Worm (Caenorhabditis elegans) whole organism, L4 larva: ENCODE data around the gene dnc-2.

Source experiments
- T26A8.4 ChIP-seq: fragments of 200-800 bp; sonication (Bioruptor generic); IDR thresholded peaks from 2 replicates; pipeline ENCODE4 v1.3.6; 2022; ENCODE audit warnings: missing genetic modification characterization, missing compliant biosample characterization
- Y105C5A.15 ChIP-seq: fragments of 200-800 bp; sonication (Bioruptor generic); IDR thresholded peaks from 2 replicates; pipeline ENCODE4 v1.3.6; 2022; ENCODE audit warnings: missing genetic modification characterization, missing compliant biosample characterization
- Y48G9A.11 ChIP-seq: fragments of 200-800 bp; sonication (Bioruptor generic); IDR thresholded peaks from 2 replicates; pipeline ENCODE4 v1.3.6; 2022; ENCODE audit warnings: missing genetic modification reagents, missing genetic modification characterization, missing compliant biosample characterization
- Y5F2A.4 ChIP-seq: fragments of 200-800 bp; sonication (Bioruptor generic); optimal IDR thresholded peaks from 2 replicates; lab custom pipeline; 2018; ENCODE audit warnings: mild to moderate bottlenecking, missing genetic modification characterization, missing compliant biosample characterization
- ZK337.2 ChIP-seq: fragments of 200-800 bp; sonication (Bioruptor generic); IDR thresholded peaks from 2 replicates; pipeline ENCODE4 v1.3.6; 2022; ENCODE audit warnings: missing genetic modification reagents, missing genetic modification characterization, missing compliant biosample characterization
- aha-1 ChIP-seq: fragments of 150-350 bp; peaks from one replicate; lab custom pipeline; 2014; ENCODE audit warnings: missing biosample characterization, missing genetic modification characterization
- ceh-32 ChIP-seq: sonication (generic microtip); optimal IDR thresholded peaks from 2 replicates; lab custom pipeline; 2016; ENCODE audit warnings: mild to moderate bottlenecking, missing genetic modification characterization, missing compliant biosample characterization; ENCODE audit not compliant: poor library complexity
- daf-16 ChIP-seq, 3 experiments: sonication (generic microtip); optimal IDR thresholded peaks; 2 replicates each; lab custom pipeline; 2016 to 2017; ENCODE audit warnings: missing genetic modification characterization in 3 of 3, missing genetic modification reagents in 3 of 3, mild to moderate bottlenecking in 2 of 3, missing compliant biosample characterization in 2 of 3, missing biosample characterization in 1 of 3, moderate library complexity in 1 of 3
- dve-1 ChIP-seq: sonication (generic microtip); optimal IDR thresholded peaks from 2 replicates; lab custom pipeline; 2017; ENCODE audit warnings: antibody characterized with exemption, mild to moderate bottlenecking, missing genetic modification characterization, missing compliant biosample characterization; ENCODE audit not compliant: insufficient read depth
- fos-1 ChIP-seq: fragments of 150-350 bp; optimal IDR thresholded peaks from 2 replicates; lab custom pipeline; 2014; ENCODE audit warnings: missing biosample characterization, missing genetic modification characterization
- hlh-11 ChIP-seq: fragments of 200-800 bp; sonication (Bioruptor generic); optimal IDR thresholded peaks from 2 replicates; lab custom pipeline; 2018; ENCODE audit warnings: mild to moderate bottlenecking, missing genetic modification characterization, missing compliant biosample characterization
- hlh-30 ChIP-seq: sonication (generic microtip); optimal IDR thresholded peaks from 2 replicates; lab custom pipeline; 2017; ENCODE audit warnings: antibody characterized with exemption, mild to moderate bottlenecking, missing genetic modification characterization, missing compliant biosample characterization; ENCODE audit not compliant: insufficient read depth
- hmg-1.1 ChIP-seq: fragments of 200-800 bp; sonication (Bioruptor generic); IDR thresholded peaks from 2 replicates; pipeline ENCODE4 v1.3.6; 2022; ENCODE audit warnings: missing genetic modification reagents, missing genetic modification characterization, missing compliant biosample characterization
- lim-7 ChIP-seq: fragments of 200-800 bp; sonication (Bioruptor generic); IDR thresholded peaks from 2 replicates; pipeline ENCODE4 v1.3.6; 2022; ENCODE audit warnings: missing genetic modification characterization, missing compliant biosample characterization
- lin-1 ChIP-seq: fragments of 200-800 bp; sonication (Bioruptor generic); IDR thresholded peaks from 2 replicates; pipeline ENCODE4 v1.3.6; 2022; ENCODE audit warnings: missing genetic modification reagents, missing genetic modification characterization, missing compliant biosample characterization
- lir-3 ChIP-seq: sonication (generic microtip); optimal IDR thresholded peaks from 2 replicates; lab custom pipeline; 2016; ENCODE audit warnings: mild to moderate bottlenecking, missing genetic modification characterization, missing compliant biosample characterization
- lsy-2 ChIP-seq, 2 experiments: fragments of 150-350 bp in 1 of 2; sonication (generic microtip) in 1 of 2; optimal IDR thresholded peaks; 2 replicates each; lab custom pipeline; 2014 to 2017; ENCODE audit warnings: missing biosample characterization in 2 of 2, missing genetic modification characterization in 2 of 2
- madf-5 ChIP-seq, 2 experiments: fragments of 200-800 bp; sonication (Bioruptor generic); IDR thresholded peaks; 2 replicates each; pipeline ENCODE4 v1.3.6; 2022; ENCODE audit warnings: missing compliant biosample characterization in 2 of 2, missing genetic modification characterization in 2 of 2
- mdl-1 ChIP-seq, 2 experiments: fragments of 150-350 bp in 1 of 2; sonication (generic microtip) in 1 of 2; optimal IDR thresholded peaks; 2 replicates each; lab custom pipeline; 2014 to 2017; ENCODE audit warnings: missing biosample characterization in 2 of 2, missing genetic modification characterization in 2 of 2
- mep-1 ChIP-seq: fragments of 150-350 bp; sonication (generic microtip); optimal IDR thresholded peaks from 3 replicates; lab custom pipeline; 2014; ENCODE audit warnings: missing biosample characterization, missing genetic modification characterization
- mes-2 ChIP-seq: sonication (generic microtip); optimal IDR thresholded peaks from 2 replicates; lab custom pipeline; 2016; ENCODE audit warnings: missing genotype, mild to moderate bottlenecking, missing genetic modification characterization, missing compliant biosample characterization; ENCODE audit not compliant: poor library complexity, severe bottlenecking
- mxl-2 ChIP-seq: fragments of 200-800 bp; sonication (Bioruptor generic); conservative IDR thresholded peaks from 2 replicates; pipeline ENCODE4 v1.3.6; 2022; ENCODE audit warnings: missing genetic modification reagents, missing genetic modification characterization, missing compliant biosample characterization
- nhr-10 ChIP-seq: fragments of 150-350 bp; optimal IDR thresholded peaks from 2 replicates; lab custom pipeline; 2014; ENCODE audit warnings: missing biosample characterization, missing genetic modification characterization
- nhr-25 ChIP-seq: sonication (generic microtip); optimal IDR thresholded peaks from 2 replicates; lab custom pipeline; 2017; ENCODE audit warnings: missing genetic modification characterization, mild to moderate bottlenecking, missing compliant biosample characterization, antibody characterized with exemption, moderate library complexity, borderline replicate concordance; ENCODE audit not compliant: insufficient read depth
- nhr-28 ChIP-seq: fragments of 150-350 bp; optimal IDR thresholded peaks from 2 replicates; lab custom pipeline; 2014; ENCODE audit warnings: missing biosample characterization, missing genetic modification characterization
- nhr-42 ChIP-seq: fragments of 200-800 bp; sonication (Bioruptor generic); IDR thresholded peaks from 2 replicates; pipeline ENCODE4 v1.3.6; 2022; ENCODE audit warnings: missing genetic modification characterization, missing compliant biosample characterization
- nhr-48 ChIP-seq: sonication (generic microtip); optimal IDR thresholded peaks from 2 replicates; lab custom pipeline; 2016; ENCODE audit warnings: mild to moderate bottlenecking, missing genetic modification characterization, missing compliant biosample characterization
- php-3 ChIP-seq: fragments of 200-800 bp; sonication (Bioruptor generic); IDR thresholded peaks from 2 replicates; pipeline ENCODE4 v1.3.6; 2022; ENCODE audit warnings: missing genetic modification reagents, missing genetic modification characterization, missing compliant biosample characterization
- pqm-1 ChIP-seq: sonication (generic microtip); optimal IDR thresholded peaks from 2 replicates; lab custom pipeline; 2017; ENCODE audit warnings: missing biosample characterization, missing genetic modification characterization
- set-16 ChIP-seq: fragments of 200-800 bp; sonication (Bioruptor generic); IDR thresholded peaks from 2 replicates; pipeline ENCODE4 v1.3.6; 2022; ENCODE audit warnings: missing genetic modification reagents, missing genetic modification characterization, missing compliant biosample characterization
- snpc-1.2 ChIP-seq: fragments of 200-800 bp; sonication (Bioruptor generic); IDR thresholded peaks from 2 replicates; pipeline ENCODE4 v1.3.6; 2022; ENCODE audit warnings: missing genetic modification reagents, missing genetic modification characterization, missing compliant biosample characterization
- snpc-4 ChIP-seq: fragments of 150-350 bp; optimal IDR thresholded peaks from 2 replicates; lab custom pipeline; 2014; ENCODE audit warnings: missing biosample characterization, missing genetic modification characterization
- spr-1 ChIP-seq: sonication (generic microtip); optimal IDR thresholded peaks from 2 replicates; lab custom pipeline; 2016; ENCODE audit warnings: mild to moderate bottlenecking, missing genetic modification characterization, missing compliant biosample characterization
- tag-97 ChIP-seq: fragments of 200-800 bp; sonication (Bioruptor generic); IDR thresholded peaks from 2 replicates; pipeline ENCODE4 v1.3.6; 2022; ENCODE audit warnings: missing genetic modification characterization, missing compliant biosample characterization
- unc-130 ChIP-seq: sonication (generic microtip); optimal IDR thresholded peaks from 2 replicates; lab custom pipeline; 2016; ENCODE audit warnings: missing genetic modification reagents, missing genetic modification characterization, missing compliant biosample characterization
- unc-62 ChIP-seq, 3 experiments: fragments of 150-350 bp in 1 of 3; sonication (generic microtip); optimal IDR thresholded peaks in 2 of 3; peaks in 1 of 3; 1 replicate in 1 of 3; 2 replicates in 2 of 3; lab custom pipeline; 2014 to 2017; ENCODE audit warnings: missing biosample characterization in 3 of 3, missing genetic modification characterization in 3 of 3, missing genetic modification reagents in 3 of 3, missing genotype in 1 of 3

The dnc-2 gene

ce11 chrIII:5953041-5953912 lies 27.7 kb upstream of the dnc-2 start (continued):
- TF ChIP-seq ceh-32 (tag; lab: Kevin White, UChicago) (no peak), set-16 (no peak), snpc-1.2 (no peak), mxl-2 (0 out of 2 replicates have a peak, but pooled peaks have one; percentile 5), Y48G9A.11 (GFP tag; lab: Robert Waterston, UW) (no peak), lsy-2 (tag; optimal IDR thresholded peaks at IDR 0.05; lab: Kevin White, UChicago) (peak; percentile 9 to 45)

- TF ChIP-seq aha-1 (tag; lab: Kevin White, UChicago) = peak; percentile 15
- no peak for TF ChIP-seq dve-1 (tag; lab: Kevin White, UChicago)
- TF ChIP-seq tag-97 = no peak
- no peak for TF ChIP-seq nhr-48 (tag; lab: Kevin White, UChicago)
- peak in 1 of 2 experiments; percentile 42 for TF ChIP-seq mdl-1 (tag; optimal IDR thresholded peaks at IDR 0.05; lab: Kevin White, UChicago)
- TF ChIP-seq nhr-25 (tag; lab: Kevin White, UChicago) = peak; percentile 12
- no peak for TF ChIP-seq fos-1 (tag; lab: Kevin White, UChicago)
- TF ChIP-seq unc-62 (GFP tag; optimal IDR thresholded peaks at IDR 0.05 in 1 of 2; lab: Kevin White, UChicago) = peak in 1 of 2 experiments; percentile 68
- no peak for TF ChIP-seq unc-62 (tag; optimal IDR thresholded peaks at IDR 0.05; lab: Kevin White, UChicago)
- peak; percentile 15 for TF ChIP-seq mep-1
- TF ChIP-seq Y105C5A.15 = 0 out of 2 replicates have a peak, but pooled peaks have one; percentile 7
- peak; percentile 25 for TF ChIP-seq nhr-10
- TF ChIP-seq Y5F2A.4 (GFP tag; lab: Kevin White, UChicago) = no peak
- no peak for TF ChIP-seq spr-1 (tag; lab: Kevin White, UChicago)
- TF ChIP-seq mes-2 (tag; lab: Kevin White, UChicago) = no peak
- TF ChIP-seq lim-7 (GFP tag; lab: Robert Waterston, UW) = 0 out of 2 replicates have a peak, but pooled peaks have one; percentile 31
- no peak for TF ChIP-seq T26A8.4 (GFP tag; lab: Robert Waterston, UW)
- TF ChIP-seq hlh-30 (tag; lab: Kevin White, UChicago) = peak; percentile 88
- peak; percentile 28; the same call in 1 of the 2 replicates for TF ChIP-seq nhr-42 (GFP tag; lab: Robert Waterston, UW)
These were observed 26.2 kb upstream of the dnc-2 start for ce11 chrIII:5951589-5952378.

- peak; percentile 42 for TF ChIP-seq hlh-11
- TF ChIP-seq mes-2 (tag; lab: Kevin White, UChicago) = peak; percentile 32
- no peak for TF ChIP-seq unc-130 (GFP tag; lab: Kevin White, UChicago)
- TF ChIP-seq nhr-28 = peak; percentile 8
- TF ChIP-seq ZK337.2 = no peak
- peak; percentile 12 for TF ChIP-seq pqm-1 (tag; lab: Kevin White, UChicago)
- TF ChIP-seq unc-62 (GFP tag; optimal IDR thresholded peaks at IDR 0.05 in 1 of 2; lab: Kevin White, UChicago) = peak in 1 of 2 experiments; percentile 93
- no peak for TF ChIP-seq unc-62 (tag; optimal IDR thresholded peaks at IDR 0.05; lab: Kevin White, UChicago)
- TF ChIP-seq php-3 (GFP tag; lab: Robert Waterston, UW) = peak; percentile 14; the same call in 1 of the 2 replicates
- TF ChIP-seq daf-16 (GFP tag; optimal IDR thresholded peaks at IDR 0.05; lab: Kevin White, UChicago) = no peak
- peak; percentile 55 for TF ChIP-seq daf-16 (tag; optimal IDR thresholded peaks at IDR 0.05; lab: Kevin White, UChicago)
- no peak for TF ChIP-seq snpc-4 (tag; lab: Kevin White, UChicago)
- 0 out of 2 replicates have a peak, but pooled peaks have one; percentile 20 for TF ChIP-seq lin-1 (GFP tag; lab: Robert Waterston, UW)
- TF ChIP-seq madf-5 (GFP tag; IDR thresholded peaks at IDR 0.05; lab: Robert Waterston, UW) = 0 out of 4 replicates have a peak, but pooled peaks have one; percentile 25 to 49
- peak; percentile 26; the same call in 1 of the 2 replicates for TF ChIP-seq hmg-1.1
- no peak for TF ChIP-seq lir-3 (tag; lab: Kevin White, UChicago)
- peak; percentile 15 for TF ChIP-seq hlh-30 (tag; lab: Kevin White, UChicago)
These were observed 25.3 kb upstream of the dnc-2 start for ce11 chrIII:5950756-5951345.
